Worm (Caenorhabditis elegans) whole organism, early embryonic: ENCODE data around the gene smex-1.

Experiments used
- B0310.2 ChIP-seq: sonication (generic microtip); optimal IDR thresholded peaks from 2 replicates; lab custom pipeline; 2016; ENCODE audit warnings: mild to moderate bottlenecking, missing genetic modification characterization, missing compliant biosample characterization
- F13C5.2 ChIP-seq: sonication (generic microtip); optimal IDR thresholded peaks from 2 replicates; lab custom pipeline; 2017; ENCODE audit warnings: mild to moderate bottlenecking, missing genetic modification characterization, inconsistent platforms, missing compliant biosample characterization
- aly-1 ChIP-seq: sonication (generic microtip); optimal IDR thresholded peaks from 2 replicates; lab custom pipeline; 2016; ENCODE audit warnings: missing genetic modification characterization, missing compliant biosample characterization
- ama-1 ChIP-seq: fragments of 150-350 bp; optimal IDR thresholded peaks from 2 replicates; lab custom pipeline; 2014
- ceh-13 ChIP-seq: fragments of 200-800 bp; sonication (Bioruptor generic); optimal IDR thresholded peaks from 2 replicates; lab custom pipeline; 2018; ENCODE audit warnings: mild to moderate bottlenecking, missing genetic modification characterization, missing compliant biosample characterization
- ceh-36 ChIP-seq: sonication (generic microtip); optimal IDR thresholded peaks from 2 replicates; lab custom pipeline; 2016; ENCODE audit warnings: missing genetic modification characterization, inconsistent platforms, missing compliant biosample characterization
- ets-7 ChIP-seq: sonication (generic microtip); optimal IDR thresholded peaks from 2 replicates; lab custom pipeline; 2016; ENCODE audit warnings: missing genotype, missing genetic modification characterization, missing compliant biosample characterization
- flt-1 ChIP-seq: fragments of 200-800 bp; sonication (Bioruptor generic); IDR thresholded peaks from 2 replicates; pipeline ENCODE4 v1.3.6; 2022; ENCODE audit warnings: missing genetic modification characterization, missing compliant biosample characterization
- hmbx-1 ChIP-seq: sonication (generic microtip); optimal IDR thresholded peaks from 2 replicates; lab custom pipeline; 2016; ENCODE audit warnings: mild to moderate bottlenecking, missing genetic modification characterization, missing compliant biosample characterization
- hmg-4 ChIP-seq: fragments of 200-800 bp; sonication (Bioruptor generic); optimal IDR thresholded peaks from 2 replicates; lab custom pipeline; 2018; ENCODE audit warnings: mild to moderate bottlenecking, missing genetic modification characterization, missing compliant biosample characterization
- hnd-1 ChIP-seq: sonication (generic microtip); optimal IDR thresholded peaks from 2 replicates; lab custom pipeline; 2016; ENCODE audit warnings: missing genetic modification characterization, missing compliant biosample characterization
- pes-1 ChIP-seq: fragments of 200-800 bp; sonication (Bioruptor generic); IDR thresholded peaks from 2 replicates; pipeline ENCODE4 v1.3.6; 2022; ENCODE audit warnings: missing genetic modification reagents, missing genetic modification characterization, missing compliant biosample characterization
- scrt-1 ChIP-seq: fragments of 200-800 bp; sonication (Bioruptor generic); IDR thresholded peaks from 2 replicates; pipeline ENCODE4 v1.3.6; 2022; ENCODE audit warnings: missing genetic modification characterization, missing compliant biosample characterization
- sea-1 ChIP-seq: fragments of 200-800 bp; sonication (Bioruptor generic); conservative IDR thresholded peaks from 2 replicates; pipeline ENCODE4 v1.3.6; 2022; ENCODE audit warnings: missing genetic modification characterization, missing compliant biosample characterization
- tbx-11 ChIP-seq: fragments of 200-800 bp; sonication (Bioruptor generic); IDR thresholded peaks from 2 replicates; pipeline ENCODE4 v1.3.6; 2022; ENCODE audit warnings: missing genetic modification characterization, missing compliant biosample characterization
- tbx-37 ChIP-seq: fragments of 200-800 bp; sonication (Bioruptor generic); conservative IDR thresholded peaks from 2 replicates; pipeline ENCODE4 v1.3.6; 2022; ENCODE audit warnings: missing genetic modification reagents, missing genetic modification characterization, missing compliant biosample characterization
- tra-4 ChIP-seq: sonication (generic microtip); optimal IDR thresholded peaks from 2 replicates; lab custom pipeline; 2017; ENCODE audit warnings: missing genetic modification characterization, missing compliant biosample characterization

The smex-1 gene

DNA sequence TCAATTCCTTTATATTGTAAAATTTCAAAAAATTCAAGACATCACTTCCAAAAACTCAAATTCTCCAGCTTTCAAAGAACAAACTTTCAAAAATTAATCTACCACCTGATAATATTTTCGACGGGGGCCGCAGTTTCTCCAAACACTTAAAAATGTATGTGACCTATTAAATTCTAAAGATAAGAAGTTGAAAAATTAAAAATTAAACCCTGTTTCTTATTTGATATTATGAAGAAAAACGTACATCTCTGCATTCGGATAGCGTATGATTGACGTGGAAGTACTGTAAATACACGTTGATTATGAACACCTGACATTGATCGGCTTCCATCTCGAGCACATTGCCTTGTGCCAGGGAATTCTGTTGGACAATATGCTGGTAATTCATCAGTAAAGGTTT lies 10.2 kb upstream of the smex-1 start:
- TF ChIP-seq scrt-1 (GFP tag; lab: Robert Waterston, UW) (no peak), aly-1 (tag; lab: Kevin White, UChicago) (no peak), hnd-1 (tag; lab: Kevin White, UChicago) (no peak), B0310.2 (no peak), tbx-37 (GFP tag; lab: Robert Waterston, UW) (no peak), F13C5.2 (tag; lab: Kevin White, UChicago) (no peak), sea-1 (GFP tag; lab: Robert Waterston, UW) (no peak), hmbx-1 (no peak)

ce11 chrV:8304461-8305195 lies 8.9 kb upstream of the smex-1 start, which contains the start of gene W02D7.11:
Gene W02D7.11 (minus strand): TSS chrV:8304511.
- TF ChIP-seq hmg-4 (GFP tag; lab: Kevin White, UChicago) (no peak), ets-7 (no peak), B0310.2 (no peak), ceh-13 (no peak), tra-4 (tag; lab: Kevin White, UChicago) (no peak), tbx-11 (GFP tag; lab: Robert Waterston, UW) (no peak), sea-1 (GFP tag; lab: Robert Waterston, UW) (no peak), hmbx-1 (no peak), pes-1 (no peak)

DNA sequence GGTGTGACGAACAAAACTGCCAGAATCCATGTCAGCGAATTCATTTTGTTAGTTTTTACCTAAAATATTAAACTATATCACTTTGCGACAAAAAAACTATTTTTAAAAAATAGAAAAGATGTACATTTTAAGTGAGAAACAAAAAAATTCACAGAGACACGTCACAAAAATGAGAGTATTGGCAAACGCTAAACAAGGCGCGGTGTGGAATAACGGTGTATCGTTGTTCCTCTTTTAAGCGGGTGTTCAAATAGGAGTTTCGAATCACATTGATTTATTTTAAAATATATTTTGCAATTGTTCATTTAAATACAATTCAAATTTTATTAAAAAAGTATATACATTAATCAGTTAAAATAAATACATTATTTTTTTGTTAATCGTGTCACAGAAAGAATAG lies 6.8 kb upstream of the smex-1 start, which contains the start of gene sel-9:
TSS of gene sel-9 (minus strand) at position 59 of the 400 bp plus-strand sequence.
- TF ChIP-seq tbx-11 (GFP tag; lab: Robert Waterston, UW) (no peak), pes-1 (no peak), scrt-1 (GFP tag; lab: Robert Waterston, UW) (no peak), ama-1 (lab: Kevin White, UChicago) (no peak), B0310.2 (no peak), F13C5.2 (tag; lab: Kevin White, UChicago) (no peak), ceh-36 (no peak), sea-1 (GFP tag; lab: Robert Waterston, UW) (no peak), ceh-13 (no peak), hmg-4 (GFP tag; lab: Kevin White, UChicago) (no peak), hnd-1 (tag; lab: Kevin White, UChicago) (no peak), aly-1 (tag; lab: Kevin White, UChicago) (no peak), ets-7 (no peak), hmbx-1 (no peak), tra-4 (tag; lab: Kevin White, UChicago) (no peak), flt-1 (no peak), tbx-37 (GFP tag; lab: Robert Waterston, UW) (no peak)

DNA sequence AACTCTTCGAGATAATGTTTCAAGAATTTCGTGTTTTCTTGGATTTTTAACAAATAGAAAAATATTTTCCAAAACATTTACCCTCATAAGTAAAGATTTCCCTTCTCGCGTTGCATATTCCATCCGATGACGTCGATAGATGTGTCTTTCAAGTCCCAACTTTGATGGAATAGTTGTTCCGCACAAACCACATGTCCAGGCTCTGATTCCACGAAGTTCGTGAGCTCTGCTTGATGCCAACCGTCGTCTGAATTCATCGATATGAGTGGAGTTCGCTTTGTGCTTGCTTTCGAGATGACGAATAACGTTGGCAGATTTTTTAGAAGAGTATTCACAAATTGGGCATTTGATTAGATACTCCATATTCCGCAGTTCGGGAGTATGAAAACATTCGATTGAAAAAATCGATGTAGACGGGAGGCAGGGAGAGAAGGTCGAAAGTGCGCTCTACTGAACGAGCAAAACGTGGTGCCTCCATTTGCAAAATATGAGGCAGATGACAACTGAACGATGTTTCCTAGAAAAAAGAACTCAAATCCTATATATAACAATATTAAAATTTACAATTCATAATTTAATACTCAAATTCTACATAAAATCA lies 5.3 kb upstream of the smex-1 start, which contains the start of gene W02D7.6:
TSS of gene W02D7.6 (minus strand) at position 573 of the 601 bp plus-strand sequence.
- no peak for TF ChIP-seq scrt-1 (GFP tag; lab: Robert Waterston, UW)

DNA sequence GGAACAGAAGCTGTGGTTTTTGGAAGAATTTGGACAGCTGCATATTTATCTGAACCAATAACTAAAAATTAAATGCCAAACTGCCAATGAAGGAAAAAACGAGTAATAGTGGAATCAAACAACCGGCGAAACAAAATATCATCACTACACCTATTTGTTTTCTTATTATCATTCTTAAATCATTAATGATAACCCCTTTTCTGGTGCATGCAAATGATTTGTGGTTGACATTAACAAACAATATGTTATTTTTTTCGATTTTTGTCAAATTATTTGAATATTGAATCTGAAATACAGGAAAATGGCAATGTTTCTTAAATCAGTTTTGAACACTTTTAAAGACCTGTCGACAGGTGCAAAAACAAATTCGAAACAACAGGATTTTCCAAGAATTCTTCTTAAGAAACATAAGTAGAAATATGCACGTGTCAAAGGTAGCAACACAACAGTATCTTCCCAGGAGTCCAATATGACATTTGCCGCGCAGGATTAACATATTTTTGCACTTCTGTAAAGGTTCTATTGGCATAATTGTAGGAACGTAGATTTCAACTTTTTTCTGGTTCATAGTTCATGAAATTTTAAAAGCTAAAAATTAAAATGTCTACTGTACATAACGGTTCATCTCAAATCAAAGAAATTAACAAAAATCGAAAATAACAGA lies 3.6 kb upstream of the smex-1 start, which contains the start of gene W02D7.5:
TSS of gene W02D7.5 (minus strand) at position 51 of the 664 bp plus-strand sequence.
- TF ChIP-seq tbx-11 (GFP tag; lab: Robert Waterston, UW) (no peak), ets-7 (no peak), hmbx-1 (no peak), ceh-13 (no peak), pes-1 (no peak), flt-1 (no peak), hmg-4 (GFP tag; lab: Kevin White, UChicago) (no peak), F13C5.2 (tag; lab: Kevin White, UChicago) (no peak), scrt-1 (GFP tag; lab: Robert Waterston, UW) (no peak)

- no peak for TF ChIP-seq ceh-36
- no peak for TF ChIP-seq hmg-4 (GFP tag; lab: Kevin White, UChicago)
- no peak for TF ChIP-seq tbx-11 (GFP tag; lab: Robert Waterston, UW)
- TF ChIP-seq ama-1 (lab: Kevin White, UChicago): no peak
- TF ChIP-seq scrt-1 (GFP tag; lab: Robert Waterston, UW): no peak
- no peak for TF ChIP-seq hmbx-1
- no peak for TF ChIP-seq sea-1 (GFP tag; lab: Robert Waterston, UW)
- TF ChIP-seq tra-4 (tag; lab: Kevin White, UChicago): no peak
- no peak for TF ChIP-seq F13C5.2 (tag; lab: Kevin White, UChicago)
- no peak for TF ChIP-seq ceh-13
- no peak for TF ChIP-seq aly-1 (tag; lab: Kevin White, UChicago)
- TF ChIP-seq hnd-1 (tag; lab: Kevin White, UChicago): no peak
- TF ChIP-seq flt-1: no peak
- no peak for TF ChIP-seq B0310.2
- no peak for TF ChIP-seq ets-7
Measured at ce11 chrV:8297504-8297903, 1.7 kb upstream of the smex-1 start, which contains the start of gene W02D7.4. Gene W02D7.4 (minus strand): TSS chrV:8297604.

DNA sequence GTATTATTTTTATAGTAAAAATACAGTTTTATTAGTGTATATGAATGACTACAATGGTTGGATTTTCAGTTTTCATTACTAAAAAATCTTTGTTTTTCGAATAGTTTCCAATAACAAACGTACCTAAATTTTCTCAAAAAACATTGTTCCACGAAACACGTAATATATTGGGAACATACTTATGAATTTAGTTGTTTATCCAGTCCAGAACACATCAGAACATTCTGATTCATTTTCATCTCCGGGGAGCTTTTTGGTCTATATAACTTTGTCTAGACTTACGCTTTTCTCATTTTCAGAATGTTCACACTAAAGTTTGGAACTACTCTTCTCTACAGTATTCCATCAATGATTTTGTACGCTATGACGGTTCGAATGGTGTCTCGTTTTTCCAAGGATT lies 4.0 kb downstream of the smex-1 start, which contains the start of gene srg-33:
TSS of gene srg-33 (plus strand) at position 301 of the 400 bp plus-strand sequence.
- no peak for TF ChIP-seq aly-1 (tag; lab: Kevin White, UChicago)
- TF ChIP-seq hnd-1 (tag; lab: Kevin White, UChicago): no peak
- TF ChIP-seq scrt-1 (GFP tag; lab: Robert Waterston, UW): no peak
- no peak for TF ChIP-seq hmg-4 (GFP tag; lab: Kevin White, UChicago)
- TF ChIP-seq tbx-37 (GFP tag; lab: Robert Waterston, UW): no peak
